Worm (Caenorhabditis elegans): ENCODE results near the gene tbck-1.

DNA sequence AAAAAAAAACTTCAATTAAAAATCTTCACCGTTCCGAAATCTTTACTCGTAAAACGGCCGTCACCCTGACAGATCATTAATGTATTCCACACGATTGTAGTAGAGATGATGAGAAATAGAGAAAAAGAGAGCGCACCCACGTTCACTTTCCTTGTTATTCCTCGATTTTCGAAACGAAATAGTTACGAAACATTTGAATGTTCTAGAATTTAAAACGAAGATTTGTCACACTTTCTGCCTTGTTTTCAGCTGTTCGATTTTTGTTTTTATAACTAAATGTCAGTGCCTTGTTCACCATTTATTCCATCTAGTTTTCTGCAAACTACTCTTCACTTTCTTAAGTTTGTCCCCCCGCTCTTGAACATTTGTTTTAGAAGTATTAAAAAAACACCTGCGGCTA lies 26.4 kb downstream of the tbck-1 start:
- no peak for TF ChIP-seq him-1 (tag; optimal IDR thresholded peaks at IDR 0.05)
- TF ChIP-seq W03F9.2 (tag; optimal IDR thresholded peaks at IDR 0.05), result no peak
